Worm (Caenorhabditis elegans): ENCODE results near the gene papl-1.

The papl-1 gene

DNA sequence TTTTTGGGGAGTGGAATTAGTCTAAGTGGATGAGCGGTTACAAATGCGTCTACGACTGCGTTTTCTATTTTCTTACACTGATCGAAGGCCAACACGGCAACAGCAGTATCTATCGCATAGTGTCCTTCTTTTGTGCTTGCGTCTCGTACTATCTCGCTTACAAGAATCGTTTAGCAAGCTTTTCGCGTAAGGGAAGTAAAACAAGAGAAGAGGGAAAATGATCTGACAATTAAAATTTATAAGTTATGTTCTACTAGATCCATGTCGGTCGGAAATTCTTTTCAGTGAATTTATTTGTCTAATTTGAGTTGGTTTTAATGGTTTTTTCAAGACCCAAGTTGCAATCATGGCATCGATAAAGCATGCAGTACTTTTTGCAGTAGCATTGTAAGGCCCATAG lies 27.5 kb upstream of the papl-1 start, which contains the start of gene fkb-4:
Gene fkb-4, minus strand, starts transcription at position 101 of the 400 bp plus-strand sequence.
- no peak for TF ChIP-seq T22C8.4 (GFP tag; IDR thresholded peaks at IDR 0.05)
- TF ChIP-seq tab-1 (GFP tag; IDR thresholded peaks at IDR 0.05): no peak
- TF ChIP-seq ztf-23 (GFP tag; IDR thresholded peaks at IDR 0.05): no peak
- no peak for TF ChIP-seq med-1 (GFP tag; optimal IDR thresholded peaks at IDR 0.05; ENCODE audit: insufficient read depth)
- no peak for TF ChIP-seq ztf-29 (GFP tag; IDR thresholded peaks at IDR 0.05)

DNA sequence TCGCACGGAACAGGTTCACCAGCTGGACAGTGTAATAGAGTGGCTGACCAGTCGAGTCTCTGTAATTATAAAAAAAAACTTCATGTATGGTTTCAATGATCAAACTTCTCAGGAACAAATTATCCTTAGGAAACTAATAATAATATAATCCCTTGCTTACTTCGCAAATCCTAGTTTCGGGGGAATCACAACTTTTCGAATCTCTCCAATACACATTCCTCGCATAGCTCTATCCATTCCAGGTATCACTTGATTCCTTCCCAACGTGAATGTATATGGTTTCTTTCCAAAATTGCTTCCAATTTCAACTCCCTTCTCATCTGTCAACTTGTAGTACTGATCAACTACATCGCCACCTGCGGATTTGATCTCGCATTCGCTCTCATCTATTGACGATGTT lies 26.8 kb upstream of the papl-1 start:
- no peak for TF ChIP-seq flt-1 (GFP tag; IDR thresholded peaks at IDR 0.05)
- no peak for TF ChIP-seq T22C8.4 (GFP tag; IDR thresholded peaks at IDR 0.05)
- no peak for TF ChIP-seq ztf-29 (GFP tag; IDR thresholded peaks at IDR 0.05)
- no peak for TF ChIP-seq ref-1 (GFP tag; conservative IDR thresholded peaks at IDR 0.05)
- TF ChIP-seq ztf-23 (GFP tag; IDR thresholded peaks at IDR 0.05): no peak
- TF ChIP-seq cog-1 (tag; optimal IDR thresholded peaks at IDR 0.05): no peak
- TF ChIP-seq med-1 (GFP tag; optimal IDR thresholded peaks at IDR 0.05; ENCODE audit: insufficient read depth): no peak
- no peak for TF ChIP-seq tab-1 (GFP tag; IDR thresholded peaks at IDR 0.05)
- TF ChIP-seq klf-2 (GFP tag; conservative IDR thresholded peaks at IDR 0.05): no peak

DNA sequence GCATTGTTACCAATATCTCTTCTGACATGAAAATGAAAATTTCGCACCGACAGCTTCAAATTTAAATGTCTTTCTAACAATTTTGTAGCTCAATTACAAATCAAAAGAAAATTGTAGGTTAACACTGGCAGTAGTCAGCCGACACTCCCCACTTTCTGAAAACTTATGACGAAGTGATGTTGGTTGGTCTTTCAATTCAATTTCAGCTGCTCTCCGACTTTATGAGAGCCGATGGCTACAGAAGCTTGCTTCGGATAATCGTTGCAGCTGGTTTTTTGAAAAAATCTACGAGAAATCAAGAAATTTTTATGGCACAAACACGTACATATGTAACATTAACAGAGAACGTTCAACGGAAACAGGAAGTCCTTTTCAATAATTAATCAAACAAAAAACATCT lies 25.3 kb upstream of the papl-1 start, which contains the start of gene sre-20:
Gene sre-20, minus strand, starts transcription at position 101 of the 400 bp plus-strand sequence.
- TF ChIP-seq ref-1 (GFP tag; conservative IDR thresholded peaks at IDR 0.05): no peak
- no peak for TF ChIP-seq tab-1 (GFP tag; IDR thresholded peaks at IDR 0.05)
- TF ChIP-seq med-1 (GFP tag; optimal IDR thresholded peaks at IDR 0.05; ENCODE audit: insufficient read depth): no peak
- no peak for TF ChIP-seq ztf-23 (GFP tag; IDR thresholded peaks at IDR 0.05)
- no peak for TF ChIP-seq cog-1 (tag; optimal IDR thresholded peaks at IDR 0.05)
- no peak for TF ChIP-seq ztf-29 (GFP tag; IDR thresholded peaks at IDR 0.05)
- no peak for TF ChIP-seq T22C8.4 (GFP tag; IDR thresholded peaks at IDR 0.05)
- no peak for TF ChIP-seq flt-1 (GFP tag; IDR thresholded peaks at IDR 0.05)
- no peak for TF ChIP-seq klf-2 (GFP tag; conservative IDR thresholded peaks at IDR 0.05)

DNA sequence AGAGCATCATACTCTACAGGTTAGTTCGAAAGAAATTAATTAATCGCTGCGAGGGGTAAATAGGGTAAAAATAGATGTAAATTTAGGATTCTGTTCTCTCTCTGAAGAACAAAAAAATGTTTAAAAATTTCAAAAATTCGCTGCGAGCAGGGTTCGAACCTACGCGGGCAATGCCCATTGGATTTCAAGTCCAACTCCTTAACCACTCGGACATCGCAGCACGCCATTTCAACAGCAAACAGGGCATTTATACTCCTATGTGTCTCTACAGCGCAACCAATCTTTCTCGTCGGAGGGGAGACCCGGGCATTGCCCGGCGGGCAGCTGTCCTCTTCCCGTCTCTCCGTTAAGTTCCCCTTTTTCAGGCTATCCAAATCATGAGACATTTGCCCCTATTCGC lies 20.7 kb upstream of the papl-1 start:
- TF ChIP-seq tab-1 (GFP tag; IDR thresholded peaks at IDR 0.05): peak; percentile 96
- TF ChIP-seq med-1 (GFP tag; optimal IDR thresholded peaks at IDR 0.05; ENCODE audit: insufficient read depth): peak; percentile 67
- TF ChIP-seq T22C8.4 (GFP tag; IDR thresholded peaks at IDR 0.05): peak; percentile 93
- TF ChIP-seq ztf-29 (GFP tag; IDR thresholded peaks at IDR 0.05): peak; percentile 96
- TF ChIP-seq cog-1 (tag; optimal IDR thresholded peaks at IDR 0.05): peak; percentile 58
- peak; percentile 97 for TF ChIP-seq ztf-23 (GFP tag; IDR thresholded peaks at IDR 0.05)
- TF ChIP-seq klf-2 (GFP tag; conservative IDR thresholded peaks at IDR 0.05): peak; percentile 98
- peak; percentile 90 for TF ChIP-seq ref-1 (GFP tag; conservative IDR thresholded peaks at IDR 0.05)
- TF ChIP-seq flt-1 (GFP tag; IDR thresholded peaks at IDR 0.05): peak; percentile 97

DNA sequence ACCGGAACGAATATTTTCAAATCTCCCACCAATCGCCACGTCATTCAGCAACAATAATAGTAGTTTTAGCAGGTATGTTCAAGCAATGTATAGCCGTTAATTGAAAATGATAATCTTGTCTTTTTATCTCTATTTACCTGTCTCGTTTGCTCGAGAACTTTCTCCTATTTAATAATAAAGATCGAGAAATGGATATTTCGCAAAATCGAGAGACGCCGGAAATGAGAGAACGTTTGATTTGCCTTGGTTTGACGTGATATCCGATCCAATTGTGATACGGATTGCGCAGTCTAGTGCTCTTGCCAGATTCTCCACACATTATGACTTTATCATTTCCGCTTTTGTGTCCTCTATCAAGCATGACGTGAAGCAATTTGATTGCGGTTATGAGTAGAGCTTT lies 14.3 kb upstream of the papl-1 start:
- no peak for TF ChIP-seq med-1 (GFP tag; optimal IDR thresholded peaks at IDR 0.05; ENCODE audit: insufficient read depth)

DNA sequence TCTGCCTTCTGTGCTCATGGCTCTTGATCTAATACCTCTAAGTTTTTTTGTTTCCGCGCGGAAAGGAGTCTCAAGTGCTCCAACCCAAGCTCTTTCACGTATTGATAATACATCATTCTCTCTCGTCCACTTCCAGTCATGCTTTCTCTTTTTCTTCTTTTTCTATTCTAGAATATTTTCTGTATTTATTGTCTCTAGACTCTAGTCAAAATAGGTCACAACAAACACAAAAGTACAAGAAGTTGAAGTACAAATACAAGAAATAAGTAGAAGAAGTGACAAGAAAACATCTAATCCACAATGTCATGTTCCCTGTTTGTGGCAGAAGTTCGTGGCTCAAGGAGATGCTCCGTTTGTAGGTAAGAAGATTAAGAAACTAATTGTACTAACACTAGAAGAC lies 13.7 kb upstream of the papl-1 start, which contains the start of gene ZC455.1:
Gene ZC455.1, plus strand, starts transcription at position 301 of the 400 bp plus-strand sequence.
- TF ChIP-seq T22C8.4 (GFP tag; IDR thresholded peaks at IDR 0.05) (no peak), ztf-23 (GFP tag; IDR thresholded peaks at IDR 0.05) (no peak), klf-2 (GFP tag; conservative IDR thresholded peaks at IDR 0.05) (no peak), cog-1 (tag; optimal IDR thresholded peaks at IDR 0.05) (no peak), med-1 (GFP tag; optimal IDR thresholded peaks at IDR 0.05; ENCODE audit: insufficient read depth) (no peak), tab-1 (GFP tag; IDR thresholded peaks at IDR 0.05) (no peak), ztf-29 (GFP tag; IDR thresholded peaks at IDR 0.05) (no peak), ref-1 (GFP tag; conservative IDR thresholded peaks at IDR 0.05) (no peak)

DNA sequence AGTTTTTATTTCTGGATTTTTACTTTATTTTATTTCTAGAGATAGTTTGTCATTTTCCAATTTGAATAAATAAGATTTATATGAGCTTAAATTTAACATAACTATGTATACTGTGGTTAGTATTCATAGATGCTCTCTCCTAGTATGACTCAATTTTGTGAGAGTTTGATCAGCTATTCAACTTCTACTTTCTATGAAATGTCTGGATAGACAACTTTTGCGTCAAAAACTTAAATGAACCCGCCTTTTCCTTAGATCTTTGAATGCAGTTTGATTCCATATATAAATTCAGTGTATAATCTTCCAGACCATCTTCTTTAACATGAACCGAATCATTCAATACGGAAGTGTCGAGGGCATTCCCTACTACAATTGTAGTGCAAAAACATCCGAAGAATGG lies 9.4 kb upstream of the papl-1 start, which contains the start of gene srt-43:
Gene srt-43, plus strand, starts transcription at position 301 of the 400 bp plus-strand sequence.
- TF ChIP-seq med-1 (GFP tag; optimal IDR thresholded peaks at IDR 0.05; ENCODE audit: insufficient read depth): no peak
- TF ChIP-seq ztf-29 (GFP tag; IDR thresholded peaks at IDR 0.05): no peak
- no peak for TF ChIP-seq flt-1 (GFP tag; IDR thresholded peaks at IDR 0.05)
- TF ChIP-seq ref-1 (GFP tag; conservative IDR thresholded peaks at IDR 0.05): no peak
- TF ChIP-seq T22C8.4 (GFP tag; IDR thresholded peaks at IDR 0.05): no peak
- no peak for TF ChIP-seq klf-2 (GFP tag; conservative IDR thresholded peaks at IDR 0.05)
- no peak for TF ChIP-seq tab-1 (GFP tag; IDR thresholded peaks at IDR 0.05)
- TF ChIP-seq cog-1 (tag; optimal IDR thresholded peaks at IDR 0.05): no peak
- TF ChIP-seq ztf-23 (GFP tag; IDR thresholded peaks at IDR 0.05): no peak

DNA sequence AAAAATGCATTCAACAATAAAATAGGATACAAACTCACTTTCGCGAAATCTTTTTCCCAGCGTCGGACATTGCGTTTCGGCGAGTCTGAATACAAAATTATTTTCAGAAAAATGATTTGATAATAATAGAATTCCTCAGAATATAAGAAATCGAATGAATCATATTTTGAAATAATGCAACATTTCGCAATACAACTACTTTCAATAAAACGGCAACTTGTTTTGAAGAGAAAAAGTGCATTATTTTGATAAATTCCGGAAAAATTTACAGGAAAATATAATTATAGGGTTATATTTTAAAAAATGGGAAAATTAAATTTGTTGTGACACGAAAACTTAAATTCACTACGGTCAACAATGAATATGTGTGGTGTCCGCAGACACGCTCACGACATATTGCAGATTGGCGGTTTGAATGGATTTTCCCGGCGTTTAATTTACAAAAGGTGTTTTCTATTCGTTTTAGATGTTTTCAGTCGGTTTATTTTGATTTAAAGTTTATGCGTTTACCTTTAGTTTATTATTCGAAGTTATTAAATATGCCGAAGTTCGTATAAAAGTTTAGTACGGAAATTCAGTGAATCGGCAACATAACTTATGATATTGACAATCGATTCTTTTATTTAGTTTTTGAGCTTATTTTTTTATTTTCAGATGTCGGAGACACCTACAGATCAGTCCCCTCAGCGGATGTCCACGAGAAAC lies 3.9 kb upstream of the papl-1 start, which contains the start of the genes abcf-1 and scc-3:
Gene abcf-1, minus strand, starts transcription at position 85 of the 705 bp plus-strand sequence.
Gene scc-3, plus strand, starts transcription at position 655 of the 705 bp plus-strand sequence.
- TF ChIP-seq cog-1 (tag; optimal IDR thresholded peaks at IDR 0.05) (no peak), ref-1 (GFP tag; conservative IDR thresholded peaks at IDR 0.05) (no peak), tab-1 (GFP tag; IDR thresholded peaks at IDR 0.05) (no peak), ztf-23 (GFP tag; IDR thresholded peaks at IDR 0.05) (no peak), ztf-29 (GFP tag; IDR thresholded peaks at IDR 0.05) (no peak), flt-1 (GFP tag; IDR thresholded peaks at IDR 0.05) (no peak), klf-2 (GFP tag; conservative IDR thresholded peaks at IDR 0.05) (no peak), T22C8.4 (GFP tag; IDR thresholded peaks at IDR 0.05) (no peak), med-1 (GFP tag; optimal IDR thresholded peaks at IDR 0.05; ENCODE audit: insufficient read depth) (no peak)

DNA sequence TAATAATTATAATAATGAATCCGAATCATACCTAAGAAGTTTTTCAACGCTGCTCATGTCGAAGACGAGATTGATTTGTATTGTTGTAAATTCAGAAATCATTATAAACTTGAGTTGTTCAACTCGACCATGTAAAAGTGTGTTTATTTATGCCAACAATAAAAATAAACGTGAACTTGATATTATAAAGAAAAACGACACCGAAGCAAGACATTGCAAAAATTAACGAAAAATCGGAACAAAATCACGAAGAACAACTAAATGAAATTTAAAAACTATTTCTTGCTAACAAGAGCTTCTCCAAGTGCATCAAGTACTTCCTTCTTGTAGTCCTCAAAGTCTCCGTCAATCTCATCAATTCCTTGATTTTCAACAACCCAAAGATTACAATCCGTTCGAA lies 1.4 kb upstream of the papl-1 start, which contains the start of gene F18E2.15:
Gene F18E2.15, minus strand, starts transcription at position 101 of the 400 bp plus-strand sequence.
- TF ChIP-seq klf-2 (GFP tag; conservative IDR thresholded peaks at IDR 0.05): no peak
- no peak for TF ChIP-seq ztf-29 (GFP tag; IDR thresholded peaks at IDR 0.05)

DNA sequence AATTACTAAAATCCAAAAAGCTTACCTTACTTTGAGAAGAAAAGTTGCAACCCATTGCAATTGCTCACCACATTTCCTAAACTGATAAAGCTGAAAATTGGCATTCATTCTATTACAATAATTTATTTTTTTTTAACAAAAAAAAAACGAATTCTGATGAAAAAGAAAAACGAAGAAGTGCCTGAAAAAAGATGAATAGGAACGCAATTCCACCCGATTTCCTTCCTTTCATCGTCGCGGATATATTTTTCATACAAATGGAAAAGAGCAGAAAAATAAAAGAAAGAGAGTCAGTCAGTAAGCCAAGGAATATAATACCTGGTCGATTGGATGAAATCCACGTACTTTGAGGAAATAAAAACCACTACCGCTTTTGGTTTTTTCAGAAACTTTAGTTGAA lies 4.7 kb downstream of the papl-1 start, which contains the start of gene gpa-13:
Gene gpa-13, minus strand, starts transcription at position 101 of the 400 bp plus-strand sequence.
- TF ChIP-seq ztf-29 (GFP tag; IDR thresholded peaks at IDR 0.05): no peak
- no peak for TF ChIP-seq T22C8.4 (GFP tag; IDR thresholded peaks at IDR 0.05)
- no peak for TF ChIP-seq flt-1 (GFP tag; IDR thresholded peaks at IDR 0.05)

Measured in whole organism, midembryonic.